Fruit fly (Drosophila melanogaster) whole organism, embryonic: ENCODE data around the gene soti.
A peak's percentile ranks its signal among the peaks of the same experiment; 100 is the strongest.

Experiments used
- Atf3 ChIP-seq: fragments of 200-800 bp; sonication (Bioruptor generic); optimal IDR thresholded peaks from 3 replicates; lab custom pipeline; 2016; ENCODE audit warnings: missing biosample characterization, missing genetic modification characterization
- B-H1 ChIP-seq: fragments of 200-800 bp; sonication (Bioruptor generic); IDR thresholded peaks from 3 replicates; pipeline ENCODE4 v1.3.6; 2022; ENCODE audit warnings: missing biosample characterization, missing genetic modification characterization
- B-H2 ChIP-seq: fragments of 200-800 bp; sonication (Bioruptor generic); optimal IDR thresholded peaks from 2 replicates; lab custom pipeline; 2018; ENCODE audit warnings: missing biosample characterization, mild to moderate bottlenecking, missing genetic modification characterization
- BtbVII ChIP-seq: fragments of 200-800 bp; sonication (Bioruptor generic); optimal IDR thresholded peaks from 3 replicates; lab custom pipeline; 2017; ENCODE audit warnings: missing biosample characterization, mild to moderate bottlenecking, missing genetic modification characterization
- C15 ChIP-seq: fragments of 200-800 bp; sonication (Bioruptor generic); IDR thresholded peaks from 3 replicates; pipeline ENCODE4 v1.3.6; 2022; ENCODE audit warnings: missing biosample characterization, missing genetic modification characterization
- CG12299 ChIP-seq: fragments of 200-800 bp; sonication (Bioruptor generic); optimal IDR thresholded peaks from 2 replicates; lab custom pipeline; 2018; ENCODE audit warnings: missing biosample characterization, mild to moderate bottlenecking, missing genetic modification characterization
- CG13624 ChIP-seq: fragments of 200-800 bp; sonication (Bioruptor generic); optimal IDR thresholded peaks from 2 replicates; lab custom pipeline; 2016; ENCODE audit warnings: missing biosample characterization, missing genetic modification characterization
- CG13775 ChIP-seq: fragments of 200-800 bp; sonication (Bioruptor generic); optimal IDR thresholded peaks from 3 replicates; lab custom pipeline; 2017; ENCODE audit warnings: missing biosample characterization, mild to moderate bottlenecking, missing genetic modification characterization
- CG13894 ChIP-seq: fragments of 200-800 bp; sonication (Bioruptor generic); optimal IDR thresholded peaks from 3 replicates; lab custom pipeline; 2018; ENCODE audit warnings: missing biosample characterization, mild to moderate bottlenecking, missing genetic modification characterization, moderate library complexity
- CG2116 ChIP-seq: fragments of 200-800 bp; sonication (Bioruptor generic); optimal IDR thresholded peaks from 3 replicates; lab custom pipeline; 2018; ENCODE audit warnings: missing biosample characterization, mild to moderate bottlenecking, missing genetic modification characterization
- CG30020 ChIP-seq: fragments of 200-800 bp; optimal IDR thresholded peaks from 2 replicates; lab custom pipeline; 2019; ENCODE audit warnings: missing biosample characterization, mild to moderate bottlenecking, missing genetic modification characterization, moderate library complexity
- CG30403 ChIP-seq: fragments of 200-800 bp; sonication (Bioruptor generic); optimal IDR thresholded peaks from 3 replicates; lab custom pipeline; 2016; ENCODE audit warnings: missing biosample characterization, missing genetic modification characterization
- CG33213 ChIP-seq: fragments of 200-800 bp; sonication (Bioruptor generic); optimal IDR thresholded peaks from 3 replicates; lab custom pipeline; 2016; ENCODE audit warnings: missing biosample characterization, missing genetic modification characterization
- CG3995 ChIP-seq: fragments of 200-800 bp; sonication (Bioruptor generic); optimal IDR thresholded peaks from 3 replicates; lab custom pipeline; 2016; ENCODE audit warnings: missing biosample characterization, missing genetic modification characterization
- CG42726 ChIP-seq: fragments of 200-800 bp; sonication (Bioruptor generic); IDR thresholded peaks from 2 replicates; pipeline ENCODE4 v1.3.6; 2022; ENCODE audit warnings: missing biosample characterization, missing genetic modification characterization; ENCODE audit not compliant: partially characterized antibody
- CG4360 ChIP-seq: fragments of 200-800 bp; sonication (Bioruptor generic); IDR thresholded peaks from 2 replicates; pipeline ENCODE4 v1.3.6; 2022; ENCODE audit warnings: missing biosample characterization, missing genetic modification characterization
- CG43689 ChIP-seq: fragments of 200-800 bp; sonication (Bioruptor generic); IDR thresholded peaks from 2 replicates; pipeline ENCODE4 v1.3.6; 2022; ENCODE audit warnings: missing biosample characterization, missing genetic modification characterization
- CG4820 ChIP-seq: fragments of 200-800 bp; sonication (Bioruptor generic); optimal IDR thresholded peaks from 3 replicates; lab custom pipeline; 2016; ENCODE audit warnings: missing biosample characterization, missing genetic modification characterization
- CG6683 ChIP-seq: fragments of 200-800 bp; sonication (Bioruptor generic); optimal IDR thresholded peaks from 2 replicates; lab custom pipeline; 2017; ENCODE audit warnings: missing biosample characterization, mild to moderate bottlenecking, missing genetic modification characterization, missing genetic modification reagents
- CG7745 ChIP-seq: fragments of 200-800 bp; sonication (Bioruptor generic); optimal IDR thresholded peaks from 2 replicates; lab custom pipeline; 2018; ENCODE audit warnings: missing biosample characterization, mild to moderate bottlenecking, missing genetic modification characterization, moderate library complexity
- CG9932 ChIP-seq: fragments of 200-800 bp; sonication (Bioruptor generic); IDR thresholded peaks from 2 replicates; pipeline ENCODE4 v1.3.6; 2022; ENCODE audit warnings: missing biosample characterization, missing genetic modification characterization
- Dad ChIP-seq: fragments of 200-800 bp; sonication (Bioruptor generic); optimal IDR thresholded peaks from 3 replicates; lab custom pipeline; 2016; ENCODE audit warnings: missing biosample characterization, missing genetic modification characterization
- E2f1 ChIP-seq: fragments of 200-800 bp; sonication (Bioruptor generic); IDR thresholded peaks from 2 replicates; pipeline ENCODE4 v1.3.6; 2022; ENCODE audit warnings: missing biosample characterization, missing genetic modification characterization
- Hey ChIP-seq: fragments of 200-800 bp; sonication (Bioruptor generic); optimal IDR thresholded peaks from 3 replicates; lab custom pipeline; 2018; ENCODE audit warnings: missing biosample characterization, mild to moderate bottlenecking, missing genetic modification characterization
- Hmr ChIP-seq: fragments of 200-800 bp; sonication (Bioruptor generic); optimal IDR thresholded peaks from 3 replicates; lab custom pipeline; 2017; ENCODE audit warnings: mild to moderate bottlenecking, missing biosample characterization, missing genetic modification reagents, missing genetic modification characterization
- Lpt ChIP-seq: fragments of >200 bp; optimal IDR thresholded peaks from 2 replicates; lab custom pipeline; 2018; ENCODE audit warnings: missing biosample characterization, missing genetic modification characterization
- Mes4 ChIP-seq: fragments of 200-800 bp; sonication (Bioruptor generic); optimal IDR thresholded peaks from 2 replicates; lab custom pipeline; 2016; ENCODE audit warnings: missing biosample characterization, missing genetic modification characterization
- NFAT ChIP-seq: fragments of 200-800 bp; sonication (Bioruptor generic); IDR thresholded peaks from 2 replicates; pipeline ENCODE4 v1.3.6; 2022; ENCODE audit warnings: missing biosample characterization, missing genetic modification characterization
- Nf-YB ChIP-seq: fragments of 200-800 bp; sonication (Bioruptor generic); optimal IDR thresholded peaks from 3 replicates; lab custom pipeline; 2019; ENCODE audit warnings: missing biosample characterization, mild to moderate bottlenecking, missing genetic modification characterization, moderate library complexity
- Nf-YC ChIP-seq: fragments of 200-800 bp; optimal IDR thresholded peaks from 3 replicates; lab custom pipeline; 2019; ENCODE audit warnings: missing biosample characterization, mild to moderate bottlenecking, missing genetic modification characterization, moderate library complexity
- PHDP ChIP-seq: fragments of 200-800 bp; sonication (Bioruptor generic); optimal IDR thresholded peaks from 3 replicates; lab custom pipeline; 2018; ENCODE audit warnings: missing biosample characterization, mild to moderate bottlenecking, missing genetic modification characterization, moderate library complexity
- Ravus ChIP-seq: fragments of 200-800 bp; sonication (Bioruptor generic); IDR thresholded peaks from 2 replicates; pipeline ENCODE4 v1.3.6; 2022; ENCODE audit warnings: missing biosample characterization, missing genetic modification characterization
- Taf1 ChIP-seq: fragments of 200-800 bp; sonication (Bioruptor generic); IDR thresholded peaks from 2 replicates; pipeline ENCODE4 v1.3.6; 2022; ENCODE audit warnings: missing biosample characterization, missing genetic modification characterization
- cas ChIP-seq: fragments of 200-800 bp; sonication (Bioruptor generic); IDR thresholded peaks from 2 replicates; pipeline ENCODE4 v1.3.6; 2022; ENCODE audit warnings: missing biosample characterization, missing genetic modification characterization
- chinmo ChIP-seq: fragments of 200-800 bp; sonication (Bioruptor generic); IDR thresholded peaks from 4 replicates; pipeline ENCODE4 v1.3.6; 2022; ENCODE audit warnings: missing biosample characterization, missing genetic modification characterization; ENCODE audit not compliant: partially characterized antibody
- crp ChIP-seq, 2 experiments: fragments of 200-800 bp; sonication (Bioruptor generic); optimal IDR thresholded peaks; 2 replicates in 1 of 2; 3 replicates in 1 of 2; lab custom pipeline; 2017; ENCODE audit warnings: missing biosample characterization in 2 of 2, missing genetic modification characterization in 2 of 2, mild to moderate bottlenecking in 1 of 2, moderate library complexity in 1 of 2
- ems ChIP-seq: fragments of 200-800 bp; sonication (Bioruptor generic); optimal IDR thresholded peaks from 3 replicates; lab custom pipeline; 2016; ENCODE audit warnings: missing biosample characterization, missing genetic modification characterization
- gfzf ChIP-seq: fragments of 200-800 bp; sonication (Bioruptor generic); optimal IDR thresholded peaks from 2 replicates; lab custom pipeline; 2016; ENCODE audit warnings: missing biosample characterization, mild to moderate bottlenecking, missing genetic modification characterization, moderate library complexity
- kni ChIP-seq: fragments of 200-800 bp; sonication (Bioruptor generic); optimal IDR thresholded peaks from 3 replicates; lab custom pipeline; 2017; ENCODE audit warnings: mild to moderate bottlenecking, missing biosample characterization, missing genetic modification reagents, missing genetic modification characterization
- knrl ChIP-seq: fragments of 200-800 bp; sonication (Bioruptor generic); IDR thresholded peaks from 3 replicates; pipeline ENCODE4 v1.3.6; 2022; ENCODE audit warnings: missing biosample characterization, missing genetic modification characterization; ENCODE audit not compliant: partially characterized antibody
- lbe ChIP-seq: fragments of 200-800 bp; sonication (Bioruptor generic); optimal IDR thresholded peaks from 2 replicates; lab custom pipeline; 2016; ENCODE audit warnings: missing biosample characterization, mild to moderate bottlenecking, missing genetic modification characterization
- lola ChIP-seq, 3 experiments: fragments of >200 bp in 2 of 3; fragments of 200-800 bp in 1 of 3; sonication (Bioruptor generic) in 1 of 3; optimal IDR thresholded peaks; 2 replicates each; lab custom pipeline; 2017 to 2019; ENCODE audit warnings: missing biosample characterization in 3 of 3, missing genetic modification characterization in 3 of 3, mild to moderate bottlenecking in 1 of 3, moderate library complexity in 1 of 3
- luna ChIP-seq: fragments of 200-800 bp; sonication (Bioruptor generic); optimal IDR thresholded peaks from 2 replicates; lab custom pipeline; 2016; ENCODE audit warnings: missing biosample characterization, missing genetic modification characterization
- odd ChIP-seq: fragments of 200-800 bp; sonication (Bioruptor generic); optimal IDR thresholded peaks from 2 replicates; lab custom pipeline; 2017; ENCODE audit warnings: missing biosample characterization, mild to moderate bottlenecking, missing genetic modification characterization
- otp ChIP-seq: fragments of 200-800 bp; sonication (Bioruptor generic); IDR thresholded peaks from 3 replicates; pipeline ENCODE4, ENCODE4 v1.3.6; 2022; ENCODE audit warnings: missing biosample characterization, missing genetic modification characterization
- ro ChIP-seq: fragments of 200-800 bp; sonication (Bioruptor generic); IDR thresholded peaks from 2 replicates; pipeline ENCODE4 v1.3.6; 2022; ENCODE audit warnings: missing biosample characterization, missing genetic modification characterization
- sna ChIP-seq: fragments of 200-800 bp; sonication (Bioruptor generic); IDR thresholded peaks from 2 replicates; pipeline ENCODE4 v1.3.6; 2022; ENCODE audit warnings: missing biosample characterization, missing genetic modification characterization; ENCODE audit not compliant: partially characterized antibody
- tap ChIP-seq: fragments of 200-800 bp; optimal IDR thresholded peaks from 3 replicates; lab custom pipeline; 2019; ENCODE audit warnings: missing biosample characterization, mild to moderate bottlenecking, missing genetic modification characterization, moderate library complexity
- tup ChIP-seq: fragments of 200-800 bp; sonication (Bioruptor generic); optimal IDR thresholded peaks from 2 replicates; lab custom pipeline; 2016; ENCODE audit warnings: missing biosample characterization, mild to moderate bottlenecking, missing genetic modification characterization, moderate library complexity
- vnd ChIP-seq: fragments of 200-800 bp; sonication (Bioruptor generic); IDR thresholded peaks from 3 replicates; pipeline ENCODE4 v1.3.6; 2022; ENCODE audit warnings: missing biosample characterization, missing genetic modification characterization; ENCODE audit not compliant: partially characterized antibody

Gene soti

DNA sequence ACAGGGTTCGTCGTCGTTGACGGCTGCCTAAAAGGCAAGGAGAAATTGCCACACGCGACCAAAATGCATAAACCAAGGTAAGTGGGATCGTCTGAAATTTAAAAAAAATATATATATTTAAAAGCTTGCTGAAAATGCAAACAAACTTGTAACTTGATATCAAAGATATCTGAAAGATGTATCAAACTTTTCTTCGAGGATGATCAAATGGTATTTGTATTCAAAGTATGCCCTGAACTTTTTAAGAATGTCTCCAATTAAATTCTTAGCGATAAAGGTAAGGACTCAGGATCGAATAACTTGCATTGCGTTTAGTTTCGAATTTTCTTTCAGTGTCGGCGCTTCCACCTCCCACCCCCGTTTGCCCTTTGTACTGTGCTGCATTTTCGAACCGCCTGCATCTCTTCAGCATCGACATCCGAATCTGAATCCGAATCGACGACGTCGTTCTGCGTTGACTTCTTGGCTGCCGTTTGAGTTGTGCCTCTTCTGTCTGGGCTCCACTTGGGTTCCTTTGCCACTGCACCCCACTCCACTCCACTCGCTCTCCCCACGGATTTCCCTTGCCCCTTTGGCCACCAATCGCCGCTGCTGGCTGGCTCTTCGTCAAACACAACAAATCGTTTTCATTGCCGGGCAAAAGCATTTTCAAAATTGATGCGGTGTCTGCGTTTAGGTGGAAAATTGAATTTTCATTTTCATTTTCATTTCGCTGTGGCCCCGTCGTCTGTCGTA lies 4.8 kb upstream of the soti start (continued):
- TF ChIP-seq CG30403 (GFP tag; lab: Kevin White, UChicago) = peak; percentile 25
- no peak for TF ChIP-seq B-H2 (GFP tag; lab: Kevin White, UChicago)
- TF ChIP-seq CG33213 (GFP tag; lab: Kevin White, UChicago) = no peak
- no peak for TF ChIP-seq CG13624 (GFP tag; lab: Kevin White, UChicago)
- no peak for TF ChIP-seq kni (GFP tag; lab: Kevin White, UChicago)
- TF ChIP-seq odd = no peak
- no peak for TF ChIP-seq Hmr (GFP tag; lab: Kevin White, UChicago)
- TF ChIP-seq Mes4 (GFP tag; lab: Kevin White, UChicago) = no peak
- peak; percentile 28 for TF ChIP-seq CG4820 (GFP tag; lab: Kevin White, UChicago)
- TF ChIP-seq CG43689 = no peak
- TF ChIP-seq ro (GFP tag; lab: Robert Waterston, UW) = no peak
- no peak for TF ChIP-seq C15 (GFP tag; lab: Robert Waterston, UW)
- no peak for TF ChIP-seq CG6683
- TF ChIP-seq CG2116 (GFP tag; lab: Kevin White, UChicago) = no peak
- no peak for TF ChIP-seq CG30020 (tag; lab: Kevin White, UChicago)
- no peak for TF ChIP-seq Ravus (GFP tag; lab: Robert Waterston, UW)
- TF ChIP-seq lbe (GFP tag; lab: Kevin White, UChicago) = no peak
- no peak for TF ChIP-seq CG42726 (GFP tag; lab: Robert Waterston, UW)
- TF ChIP-seq chinmo (GFP tag; lab: Robert Waterston, UW) = no peak
- no peak for TF ChIP-seq CG7745
- no peak for TF ChIP-seq sna
- TF ChIP-seq crp (GFP tag; optimal IDR thresholded peaks at IDR 0.05; lab: Kevin White, UChicago) = no peak
- TF ChIP-seq CG4360 (GFP tag; lab: Robert Waterston, UW) = no peak
- no peak for TF ChIP-seq NFAT (GFP tag; lab: Robert Waterston, UW)
- TF ChIP-seq PHDP (tag; lab: Kevin White, UChicago) = peak; percentile 39
- TF ChIP-seq Nf-YB (GFP tag; lab: Kevin White, UChicago) = no peak
- TF ChIP-seq luna (GFP tag; lab: Kevin White, UChicago) = no peak
- no peak for TF ChIP-seq Taf1 (GFP tag; lab: Robert Waterston, UW)
- TF ChIP-seq Atf3 (GFP tag; lab: Kevin White, UChicago) = no peak
- no peak for TF ChIP-seq Lpt
- TF ChIP-seq BtbVII (GFP tag; lab: Kevin White, UChicago) = no peak
- peak; percentile 21 for TF ChIP-seq CG13775
- TF ChIP-seq Nf-YC (tag; lab: Kevin White, UChicago) = no peak
- no peak for TF ChIP-seq otp (GFP tag; lab: Robert Waterston, UW)
- TF ChIP-seq gfzf (GFP tag; lab: Kevin White, UChicago) = no peak
- no peak for TF ChIP-seq CG3995 (GFP tag; lab: Kevin White, UChicago)
- no peak for TF ChIP-seq vnd (GFP tag; lab: Robert Waterston, UW)
- TF ChIP-seq Dad = no peak
- TF ChIP-seq Hey (tag; lab: Kevin White, UChicago) = no peak
- no peak for TF ChIP-seq B-H1
- TF ChIP-seq CG12299 (tag; lab: Kevin White, UChicago) = no peak
- TF ChIP-seq knrl (GFP tag; lab: Robert Waterston, UW) = no peak
- no peak for TF ChIP-seq tup
- no peak for TF ChIP-seq CG9932
- TF ChIP-seq lola (GFP tag; optimal IDR thresholded peaks at IDR 0.05; lab: Kevin White, UChicago) = peak in 1 of 3 experiments; percentile 72
- no peak for TF ChIP-seq tap
- no peak for TF ChIP-seq cas (GFP tag; lab: Robert Waterston, UW)
- TF ChIP-seq CG13894 = no peak
- TF ChIP-seq ems (GFP tag; lab: Kevin White, UChicago) = no peak
- no peak for TF ChIP-seq E2f1 (GFP tag; lab: Robert Waterston, UW)
